Worm (Caenorhabditis elegans): ENCODE measurements around the gene F55B12.2.

The F55B12.2 gene

DNA sequence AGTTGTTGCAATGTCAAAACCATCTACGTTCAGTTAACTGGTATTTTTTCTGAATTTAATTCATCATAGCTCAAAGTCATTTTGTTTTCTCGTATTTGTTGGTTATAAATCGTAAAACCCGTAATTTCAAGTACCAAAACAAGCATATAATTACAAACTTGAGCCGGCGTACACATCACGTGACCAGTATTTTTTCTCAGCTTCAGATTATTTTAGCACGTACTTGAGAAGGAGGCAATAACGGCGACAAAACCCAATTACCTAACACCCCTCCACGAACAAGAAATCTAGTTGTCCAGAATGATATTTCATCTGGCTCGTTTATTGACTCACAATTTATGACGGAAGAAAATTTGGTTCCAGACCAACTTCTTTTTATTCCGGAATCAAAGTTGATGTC, 42.1 kb upstream of the F55B12.2 start, which contains the start of gene srx-135:
Gene srx-135, plus strand, starts transcription at position 301 of the 400 bp plus-strand sequence.
- TF ChIP-seq ets-4 (GFP tag; optimal IDR thresholded peaks at IDR 0.05) (no peak), egl-18 (GFP tag; IDR thresholded peaks at IDR 0.05) (no peak), nhr-120 (GFP tag; IDR thresholded peaks at IDR 0.05) (no peak), die-1 (tag; optimal IDR thresholded peaks at IDR 0.05) (no peak), madf-3 (GFP tag; IDR thresholded peaks at IDR 0.05) (no peak), B0261.1 (tag; optimal IDR thresholded peaks at IDR 0.05) (no peak)

DNA sequence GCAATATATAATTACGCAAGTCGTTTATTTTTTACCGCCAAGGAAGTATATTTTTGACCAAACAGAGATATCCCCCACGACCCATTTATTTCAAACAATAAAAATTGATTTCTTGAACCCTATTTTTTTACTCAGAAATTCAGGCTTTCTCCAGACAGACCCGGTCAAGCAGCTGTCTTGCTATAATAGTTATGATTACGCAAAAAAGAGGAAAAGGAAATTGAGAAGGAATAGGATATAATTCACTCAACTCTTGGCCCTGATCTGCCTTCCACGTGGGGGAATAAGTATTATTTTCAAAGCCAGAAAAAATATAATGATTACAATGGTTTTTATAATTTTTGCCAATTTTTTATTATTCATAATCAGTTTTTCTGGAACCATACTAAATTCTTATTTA, 40.4 kb upstream of the F55B12.2 start, which contains the start of gene srx-136:
Gene srx-136, plus strand, starts transcription at position 301 of the 400 bp plus-strand sequence.
- TF ChIP-seq somi-1 (GFP tag; optimal IDR thresholded peaks at IDR 0.05) (no peak), mxl-1 (tag; optimal IDR thresholded peaks at IDR 0.05) (no peak), mes-4 (tag; optimal IDR thresholded peaks at IDR 0.05) (no peak), F22D6.2 (tag; optimal IDR thresholded peaks at IDR 0.05) (no peak), bed-2 (GFP tag; IDR thresholded peaks at IDR 0.05) (no peak)

DNA sequence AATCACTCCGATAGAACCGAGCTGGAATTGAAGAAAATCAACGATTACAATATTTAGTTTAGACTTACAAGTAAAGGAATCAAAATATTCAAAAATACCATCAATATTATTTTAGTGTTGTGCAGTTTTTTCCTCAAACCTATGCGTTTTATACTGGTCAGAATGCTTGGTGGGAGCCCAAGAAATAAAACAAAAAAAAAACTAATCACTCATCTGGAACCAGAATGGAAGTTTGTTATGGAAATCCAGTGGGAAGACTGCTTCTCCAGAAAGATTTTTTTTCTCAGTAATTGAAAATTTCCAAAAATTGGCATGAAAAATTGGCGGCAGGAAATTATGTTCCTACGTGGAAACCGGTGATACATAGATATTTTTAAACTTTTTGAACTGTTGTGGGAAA, 39.6 kb upstream of the F55B12.2 start, which contains the start of gene srx-134:
Gene srx-134, minus strand, starts transcription at position 101 of the 400 bp plus-strand sequence.
- no peak for TF ChIP-seq B0035.1 (tag; optimal IDR thresholded peaks at IDR 0.05)
- TF ChIP-seq let-526 (GFP tag; IDR thresholded peaks at IDR 0.05) = no peak
- TF ChIP-seq egl-18 (GFP tag; IDR thresholded peaks at IDR 0.05) = no peak
- TF ChIP-seq hmg-20 (GFP tag; IDR thresholded peaks at IDR 0.05) = no peak
- TF ChIP-seq lag-1 (GFP tag; IDR thresholded peaks at IDR 0.05) = no peak

DNA sequence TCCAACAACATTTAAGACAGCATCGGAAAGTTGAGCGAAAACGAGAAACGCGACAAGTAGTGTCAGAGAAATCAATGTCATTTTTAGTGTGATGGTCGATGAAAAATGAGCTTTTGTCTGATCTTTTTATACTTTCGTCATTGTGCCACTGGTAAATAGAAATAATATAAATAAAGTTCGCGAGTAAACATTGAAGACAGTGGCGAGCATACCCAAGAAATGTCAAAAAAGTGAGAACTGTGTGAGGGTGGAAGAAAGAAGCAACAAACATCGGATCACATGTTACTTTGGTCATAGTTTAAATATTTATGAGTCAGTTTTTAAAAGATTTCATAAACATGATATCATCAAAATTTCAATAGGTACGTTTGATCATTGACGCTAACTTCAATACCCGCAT, 37.5 kb upstream of the F55B12.2 start, which contains the start of gene ttr-21:
Gene ttr-21, minus strand, starts transcription at position 100 of the 400 bp plus-strand sequence.
- TF ChIP-seq sptf-2 (GFP tag; optimal IDR thresholded peaks at IDR 0.05) = no peak
- TF ChIP-seq lsy-27 (tag; optimal IDR thresholded peaks at IDR 0.05; ENCODE audit: borderline replicate concordance, insufficient read depth) = no peak
- TF ChIP-seq B0019.2 (GFP tag; conservative IDR thresholded peaks at IDR 0.05) = no peak
- TF ChIP-seq madf-10 (tag; optimal IDR thresholded peaks at IDR 0.05) = no peak
- no peak for TF ChIP-seq athp-1 (tag; optimal IDR thresholded peaks at IDR 0.05)
- no peak for TF ChIP-seq F39B2.1 (GFP tag; IDR thresholded peaks at IDR 0.05)
- no peak for TF ChIP-seq aptf-2 (GFP tag; conservative IDR thresholded peaks at IDR 0.05)
- no peak for TF ChIP-seq ZK185.1 (tag; optimal IDR thresholded peaks at IDR 0.05; ENCODE audit: poor library complexity, severe bottlenecking)
- no peak for TF ChIP-seq mxl-1 (tag; optimal IDR thresholded peaks at IDR 0.05)
- no peak for TF ChIP-seq snpc-1.3 (tag; optimal IDR thresholded peaks at IDR 0.05; ENCODE audit: insufficient read depth)
- TF ChIP-seq Y67H2A.10 (GFP tag; conservative IDR thresholded peaks at IDR 0.05) = no peak
- no peak for TF ChIP-seq die-1 (tag; optimal IDR thresholded peaks at IDR 0.05)
- TF ChIP-seq K11D2.4 (GFP tag; IDR thresholded peaks at IDR 0.05) = no peak
- TF ChIP-seq ceh-91 (GFP tag; IDR thresholded peaks at IDR 0.05) = no peak
- no peak for TF ChIP-seq zim-3 (tag; optimal IDR thresholded peaks at IDR 0.05)

DNA sequence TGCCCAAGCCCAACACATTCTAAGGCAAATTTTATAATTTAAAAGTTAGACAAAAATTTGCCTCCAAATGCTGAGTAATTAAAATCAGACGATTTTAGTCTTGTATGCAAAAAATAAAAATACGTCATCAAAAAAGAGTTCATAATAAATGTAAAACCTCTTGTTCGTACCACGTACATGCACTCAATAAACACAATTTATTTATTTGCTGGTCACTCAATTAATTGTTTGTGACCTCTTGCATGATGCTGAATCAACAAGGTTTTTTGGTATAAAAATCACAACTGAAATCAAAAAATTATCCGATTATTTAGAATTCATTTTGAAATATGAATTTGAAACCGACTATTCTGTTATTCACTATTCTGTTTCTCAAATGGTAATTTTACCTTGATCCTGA, 33.4 kb upstream of the F55B12.2 start, which contains the start of gene hpx-2:
Gene hpx-2, plus strand, starts transcription at position 301 of the 400 bp plus-strand sequence.
- TF ChIP-seq athp-1 (tag; optimal IDR thresholded peaks at IDR 0.05) (no peak), C06A6.2 (GFP tag; conservative IDR thresholded peaks at IDR 0.05) (no peak), F33H1.4 (GFP tag; IDR thresholded peaks at IDR 0.05) (no peak), tbx-9 (tag; optimal IDR thresholded peaks at IDR 0.05; ENCODE audit: borderline replicate concordance) (no peak), F49E8.2 (tag; optimal IDR thresholded peaks at IDR 0.05; ENCODE audit: insufficient read depth) (no peak), him-1 (tag; optimal IDR thresholded peaks at IDR 0.05) (no peak), let-526 (GFP tag; IDR thresholded peaks at IDR 0.05) (no peak), mcd-1 (GFP tag; IDR thresholded peaks at IDR 0.05) (no peak), zim-3 (tag; optimal IDR thresholded peaks at IDR 0.05) (no peak), egl-18 (GFP tag; IDR thresholded peaks at IDR 0.05) (no peak), sptf-2 (GFP tag; optimal IDR thresholded peaks at IDR 0.05) (no peak), lsl-1 (GFP tag; optimal IDR thresholded peaks at IDR 0.05) (no peak), F57A8.1 (GFP tag; optimal IDR thresholded peaks at IDR 0.05) (no peak), ccch-3 (GFP tag; optimal IDR thresholded peaks at IDR 0.05) (no peak), xnd-1 (tag; optimal IDR thresholded peaks at IDR 0.05) (no peak), sdz-38 (tag; optimal IDR thresholded peaks at IDR 0.05) (no peak)

Measured in whole organism, young adult.